Worm (Caenorhabditis elegans): ENCODE data around the gene let-2.

- no peak for TF ChIP-seq dmd-4 (tag; optimal IDR thresholded peaks at IDR 0.05)
- TF ChIP-seq mdl-1 (tag; optimal IDR thresholded peaks at IDR 0.05) = no peak
- TF ChIP-seq nhr-12 (tag; optimal IDR thresholded peaks at IDR 0.05) = no peak
Measured at ce11 chrX:16346212-16346883, 42.8 kb downstream of the let-2 start.
